Fruit fly (Drosophila melanogaster) whole organism, embryonic: ENCODE measurements around the gene cindr.
A peak's percentile ranks its signal among the peaks of the same experiment; 100 is the strongest.

Experiments used
- Aef1 ChIP-seq: fragments of 200-800 bp; sonication (Bioruptor generic); IDR thresholded peaks from 3 replicates; pipeline ENCODE4 v1.3.6; 2022; ENCODE audit warnings: missing biosample characterization, missing genetic modification characterization
- Atf3 ChIP-seq: fragments of 200-800 bp; sonication (Bioruptor generic); optimal IDR thresholded peaks from 3 replicates; lab custom pipeline; 2016; ENCODE audit warnings: missing biosample characterization, missing genetic modification characterization
- CG10321 ChIP-seq: fragments of 200-800 bp; sonication (Bioruptor generic); IDR thresholded peaks from 2 replicates; pipeline ENCODE4 v1.3.6; 2022; ENCODE audit warnings: missing biosample characterization, missing genetic modification characterization
- CG11085 ChIP-seq: fragments of 200-800 bp; sonication (Bioruptor generic); IDR thresholded peaks from 2 replicates; pipeline ENCODE4 v1.3.6; 2022; ENCODE audit warnings: missing biosample characterization, missing genetic modification characterization
- CG11093 ChIP-seq: fragments of 200-800 bp; sonication (Bioruptor generic); IDR thresholded peaks from 3 replicates; pipeline ENCODE4 v1.3.6; 2022; ENCODE audit warnings: missing biosample characterization, missing genetic modification characterization
- CG11247 ChIP-seq: fragments of 200-800 bp; sonication (Bioruptor generic); IDR thresholded peaks from 2 replicates; pipeline ENCODE4 v1.3.6; 2022; ENCODE audit warnings: missing biosample characterization, missing genetic modification characterization
- CG11398 ChIP-seq: fragments of 200-800 bp; sonication (Bioruptor generic); optimal IDR thresholded peaks from 2 replicates; lab custom pipeline; 2016; ENCODE audit warnings: missing biosample characterization, missing genetic modification characterization
- CG11456 ChIP-seq: fragments of 200-800 bp; sonication (Bioruptor generic); IDR thresholded peaks from 3 replicates; pipeline ENCODE4 v1.3.6; 2022; ENCODE audit warnings: missing biosample characterization, missing genetic modification characterization
- CG13296 ChIP-seq: fragments of 200-800 bp; sonication (Bioruptor generic); optimal IDR thresholded peaks from 3 replicates; lab custom pipeline; 2018; ENCODE audit warnings: missing biosample characterization, mild to moderate bottlenecking, missing genetic modification characterization
- CG15269 ChIP-seq: fragments of 200-800 bp; sonication (Bioruptor generic); optimal IDR thresholded peaks from 2 replicates; lab custom pipeline; 2018; ENCODE audit warnings: missing biosample characterization, mild to moderate bottlenecking, missing genetic modification characterization, moderate library complexity
- CG15479 ChIP-seq: fragments of 200-800 bp; sonication (Bioruptor generic); optimal IDR thresholded peaks from 3 replicates; lab custom pipeline; 2019; ENCODE audit warnings: missing biosample characterization, mild to moderate bottlenecking, missing genetic modification characterization, moderate library complexity
- CG18262 ChIP-seq: fragments of 200-800 bp; optimal IDR thresholded peaks from 3 replicates; lab custom pipeline; 2019; ENCODE audit warnings: missing biosample characterization, mild to moderate bottlenecking, missing genetic modification characterization, moderate library complexity
- CG30403 ChIP-seq: fragments of 200-800 bp; sonication (Bioruptor generic); optimal IDR thresholded peaks from 3 replicates; lab custom pipeline; 2016; ENCODE audit warnings: missing biosample characterization, missing genetic modification characterization
- CG34376 ChIP-seq: fragments of 200-800 bp; sonication (Bioruptor generic); optimal IDR thresholded peaks from 2 replicates; lab custom pipeline; 2018; ENCODE audit warnings: missing biosample characterization, mild to moderate bottlenecking, missing genetic modification characterization
- CG4404 ChIP-seq: fragments of 200-800 bp; sonication (Bioruptor generic); IDR thresholded peaks from 2 replicates; pipeline ENCODE4 v1.3.6; 2022; ENCODE audit warnings: missing biosample characterization, missing genetic modification characterization
- CG5953 ChIP-seq: fragments of 200-800 bp; sonication (Bioruptor generic); IDR thresholded peaks from 2 replicates; pipeline ENCODE4 v1.3.6; 2022; ENCODE audit warnings: missing biosample characterization, missing genetic modification characterization
- CG7357 ChIP-seq: fragments of 200-800 bp; sonication (Bioruptor generic); IDR thresholded peaks from 3 replicates; pipeline ENCODE4 v1.3.6; 2022; ENCODE audit warnings: missing biosample characterization, missing genetic modification characterization
- CG7786 ChIP-seq: fragments of 200-800 bp; sonication (Bioruptor generic); optimal IDR thresholded peaks from 2 replicates; lab custom pipeline; 2016; ENCODE audit warnings: missing biosample characterization, missing genetic modification characterization
- CG7963 ChIP-seq: fragments of 200-800 bp; sonication (Bioruptor generic); IDR thresholded peaks from 3 replicates; pipeline ENCODE4 v1.3.6; 2022; ENCODE audit warnings: missing biosample characterization, missing genetic modification characterization; ENCODE audit not compliant: partially characterized antibody
- CG8388 ChIP-seq: fragments of 200-800 bp; sonication (Bioruptor generic); optimal IDR thresholded peaks from 2 replicates; lab custom pipeline; 2019; ENCODE audit warnings: missing biosample characterization, mild to moderate bottlenecking, missing genetic modification characterization, moderate library complexity
- CG8765 ChIP-seq: fragments of 200-800 bp; sonication (Bioruptor generic); IDR thresholded peaks from 2 replicates; pipeline ENCODE4 v1.3.6; 2022; ENCODE audit warnings: missing biosample characterization, missing genetic modification characterization
- CG9609 ChIP-seq: fragments of 200-800 bp; sonication (Bioruptor generic); optimal IDR thresholded peaks from 3 replicates; lab custom pipeline; 2016; ENCODE audit warnings: missing biosample characterization, missing genetic modification characterization
- Camta ChIP-seq: fragments of 200-800 bp; sonication (Bioruptor generic); optimal IDR thresholded peaks from 2 replicates; lab custom pipeline; 2016; ENCODE audit warnings: missing biosample characterization, missing genetic modification characterization
- Chrac-16 ChIP-seq: fragments of 200-800 bp; sonication (Bioruptor generic); optimal IDR thresholded peaks from 3 replicates; lab custom pipeline; 2016; ENCODE audit warnings: missing biosample characterization, missing genetic modification characterization
- Dek ChIP-seq: fragments of 200-800 bp; sonication (Bioruptor generic); optimal IDR thresholded peaks from 3 replicates; lab custom pipeline; 2019; ENCODE audit warnings: missing biosample characterization, mild to moderate bottlenecking, missing genetic modification characterization, moderate library complexity
- E2f1 ChIP-seq: fragments of 200-800 bp; sonication (Bioruptor generic); IDR thresholded peaks from 2 replicates; pipeline ENCODE4 v1.3.6; 2022; ENCODE audit warnings: missing biosample characterization, missing genetic modification characterization
- Kr ChIP-seq: fragments of 200-800 bp; sonication (Bioruptor generic); optimal IDR thresholded peaks from 2 replicates; lab custom pipeline; 2017; ENCODE audit warnings: missing biosample characterization, mild to moderate bottlenecking, missing genetic modification characterization
- MBD-R2 ChIP-seq: fragments of 200-800 bp; sonication (Bioruptor generic); IDR thresholded peaks from 2 replicates; pipeline ENCODE4 v1.3.6; 2022; ENCODE audit warnings: missing biosample characterization, missing genetic modification characterization
- Med ChIP-seq: fragments of 200-800 bp; sonication (Bioruptor generic); peaks from one replicate; lab custom pipeline; 2016; ENCODE audit warnings: missing biosample characterization, missing genetic modification characterization, mild to moderate bottlenecking, inconsistent platforms, moderate library complexity
- Optix ChIP-seq: fragments of 200-800 bp; sonication (Bioruptor generic); IDR thresholded peaks from 3 replicates; pipeline ENCODE4 v1.3.6; 2022; ENCODE audit warnings: missing biosample characterization, missing genetic modification characterization
- PHDP ChIP-seq: fragments of 200-800 bp; sonication (Bioruptor generic); optimal IDR thresholded peaks from 3 replicates; lab custom pipeline; 2018; ENCODE audit warnings: missing biosample characterization, mild to moderate bottlenecking, missing genetic modification characterization, moderate library complexity
- Rx ChIP-seq: fragments of 200-800 bp; sonication (Bioruptor generic); IDR thresholded peaks from 2 replicates; pipeline ENCODE4 v1.3.6; 2022; ENCODE audit warnings: missing biosample characterization, missing genetic modification characterization
- ac ChIP-seq: fragments of 200-800 bp; sonication (Bioruptor generic); optimal IDR thresholded peaks from 3 replicates; lab custom pipeline; 2017; ENCODE audit warnings: missing biosample characterization, mild to moderate bottlenecking, missing genetic modification characterization
- ara ChIP-seq: fragments of 200-800 bp; sonication (Bioruptor generic); IDR thresholded peaks from 2 replicates; pipeline ENCODE4 v1.3.6; 2022; ENCODE audit warnings: missing biosample characterization, missing genetic modification characterization
- chif ChIP-seq, 2 experiments: fragments of 200-800 bp; sonication (Bioruptor generic); optimal IDR thresholded peaks; 3 replicates each; lab custom pipeline; 2016; ENCODE audit warnings: missing biosample characterization in 2 of 2, missing genetic modification characterization in 2 of 2
- dysf ChIP-seq: fragments of 200-800 bp; sonication (Bioruptor generic); IDR thresholded peaks from 3 replicates; pipeline ENCODE4 v1.3.6; 2022; ENCODE audit warnings: missing biosample characterization, missing genetic modification characterization
- fd96Cb ChIP-seq: fragments of 200-800 bp; sonication (Bioruptor generic); optimal IDR thresholded peaks from 2 replicates; lab custom pipeline; 2018; ENCODE audit warnings: missing biosample characterization, mild to moderate bottlenecking, missing genetic modification characterization, moderate library complexity
- gt ChIP-seq: fragments of 200-800 bp; sonication (Bioruptor generic); IDR thresholded peaks from 2 replicates; pipeline ENCODE4 v1.3.6; 2022; ENCODE audit warnings: missing biosample characterization, missing genetic modification characterization
- hb ChIP-seq: fragments of 200-800 bp; sonication (Bioruptor generic); IDR thresholded peaks from 3 replicates; pipeline ENCODE4 v1.3.6; 2022; ENCODE audit warnings: missing biosample characterization, missing genetic modification characterization; ENCODE audit not compliant: partially characterized antibody
- kay ChIP-seq: fragments of 200-800 bp; sonication (Bioruptor generic); optimal IDR thresholded peaks from 2 replicates; lab custom pipeline; 2016; ENCODE audit warnings: missing biosample characterization, missing genetic modification characterization
- mld ChIP-seq: fragments of 200-800 bp; sonication (Bioruptor generic); IDR thresholded peaks from 3 replicates; pipeline ENCODE4 v1.3.6; 2022; ENCODE audit warnings: missing biosample characterization, missing genetic modification characterization; ENCODE audit not compliant: partially characterized antibody
- sc ChIP-seq, 3 experiments: fragments of >200 bp in 2 of 3; fragments of 200-800 bp in 1 of 3; sonication (Bioruptor generic) in 1 of 3; optimal IDR thresholded peaks; 2 replicates in 2 of 3; 3 replicates in 1 of 3; lab custom pipeline; 2017; ENCODE audit warnings: mild to moderate bottlenecking in 1 of 3, missing biosample characterization in 1 of 3, missing genetic modification characterization in 1 of 3, missing genetic modification reagents in 1 of 3
- shn ChIP-seq: fragments of 200-800 bp; sonication (Bioruptor generic); optimal IDR thresholded peaks from 3 replicates; lab custom pipeline; 2016; ENCODE audit warnings: missing biosample characterization, missing genetic modification characterization
- sna ChIP-seq: fragments of 200-800 bp; sonication (Bioruptor generic); IDR thresholded peaks from 2 replicates; pipeline ENCODE4 v1.3.6; 2022; ENCODE audit warnings: missing biosample characterization, missing genetic modification characterization; ENCODE audit not compliant: partially characterized antibody
- sr ChIP-seq: fragments of 200-800 bp; sonication (Bioruptor generic); IDR thresholded peaks from 3 replicates; pipeline ENCODE4 v1.3.6; 2022; ENCODE audit warnings: missing biosample characterization, missing genetic modification characterization
- ssp ChIP-seq: fragments of 200-800 bp; sonication (Bioruptor generic); IDR thresholded peaks from 2 replicates; pipeline ENCODE4 v1.3.6; 2022; ENCODE audit warnings: missing biosample characterization, missing genetic modification characterization
- tll ChIP-seq, 2 experiments: fragments of 200-800 bp in 1 of 2; fragments of >200 bp in 1 of 2; sonication (Bioruptor generic) in 1 of 2; optimal IDR thresholded peaks; 2 replicates each; lab custom pipeline; 2017 to 2019; ENCODE audit warnings: missing biosample characterization in 2 of 2, missing genetic modification characterization in 2 of 2, mild to moderate bottlenecking in 1 of 2, moderate library complexity in 1 of 2
- z ChIP-seq: fragments of 200-800 bp; sonication (Bioruptor generic); IDR thresholded peaks from 3 replicates; pipeline ENCODE4 v1.3.6; 2022; ENCODE audit warnings: missing biosample characterization, missing genetic modification characterization

cindr gene

dm6 chr3R:30789363-30789762, 19.1 kb upstream of the cindr start (continued):
- peak; percentile 54; the same call in 1 of the 3 replicates for TF ChIP-seq sr (GFP tag; lab: Robert Waterston, UW)
- no peak for TF ChIP-seq fd96Cb (tag; lab: Kevin White, UChicago)
- no peak for TF ChIP-seq kay (GFP tag; lab: Kevin White, UChicago)
- TF ChIP-seq CG8388 (GFP tag; lab: Kevin White, UChicago): peak; percentile 9
- no peak for TF ChIP-seq CG11093 (GFP tag; lab: Robert Waterston, UW)
- 0 out of 3 replicates have a peak, but pooled peaks have one; percentile 8 for TF ChIP-seq hb
- peak; percentile 8 for TF ChIP-seq Chrac-16 (GFP tag; lab: Kevin White, UChicago)
- no peak for TF ChIP-seq CG15269 (tag; lab: Kevin White, UChicago)
- TF ChIP-seq MBD-R2: peak; percentile 56
- TF ChIP-seq CG11085 (GFP tag; lab: Robert Waterston, UW): peak; percentile 41; the same call in 1 of the 2 replicates
- TF ChIP-seq CG11247 (GFP tag; lab: Robert Waterston, UW): peak; percentile 63
- TF ChIP-seq ac (GFP tag; lab: Kevin White, UChicago): no peak
- no peak for TF ChIP-seq sc (optimal IDR thresholded peaks at IDR 0.05; lab: Kevin White, UChicago)
- TF ChIP-seq sc (GFP tag; optimal IDR thresholded peaks at IDR 0.05; lab: Kevin White, UChicago): no peak
- peak; percentile 73 for TF ChIP-seq E2f1
- no peak for TF ChIP-seq CG4404 (GFP tag; lab: Robert Waterston, UW)
- TF ChIP-seq chif (GFP tag; optimal IDR thresholded peaks at IDR 0.05; lab: Kevin White, UChicago): peak in 1 of 2 experiments; percentile 7
- TF ChIP-seq mld (GFP tag; lab: Robert Waterston, UW): peak; percentile 36; the same call in 1 of the 3 replicates
- TF ChIP-seq CG7786 (GFP tag; lab: Kevin White, UChicago): no peak
- peak; percentile 20; the same call in 1 of the 2 replicates for TF ChIP-seq sna
- TF ChIP-seq CG10321 (GFP tag; lab: Robert Waterston, UW): no peak
- TF ChIP-seq Optix (GFP tag; lab: Robert Waterston, UW): peak; percentile 63
- no peak for TF ChIP-seq CG9609 (GFP tag; lab: Kevin White, UChicago)
- no peak for TF ChIP-seq shn
- no peak for TF ChIP-seq CG34376 (GFP tag; lab: Kevin White, UChicago)
- peak; percentile 59 for TF ChIP-seq Med (GFP tag; lab: Kevin White, UChicago)
- TF ChIP-seq CG7963 (GFP tag; lab: Robert Waterston, UW): 0 out of 3 replicates have a peak, but pooled peaks have one; percentile 51
- peak; percentile 79 for TF ChIP-seq dysf (GFP tag; lab: Robert Waterston, UW)
- peak; percentile 31; the same call in 1 of the 2 replicates for TF ChIP-seq Rx
- TF ChIP-seq ssp (GFP tag; lab: Robert Waterston, UW): peak; percentile 54
- TF ChIP-seq CG8765: peak; percentile 45; the same call in 1 of the 2 replicates
- TF ChIP-seq PHDP: no peak
- TF ChIP-seq CG15479 (GFP tag; lab: Kevin White, UChicago): no peak
- TF ChIP-seq CG11398: no peak
- peak; percentile 69 for TF ChIP-seq CG18262 (tag; lab: Kevin White, UChicago)
- peak; percentile 87 for TF ChIP-seq CG11456 (GFP tag; lab: Robert Waterston, UW)
- no peak for TF ChIP-seq Camta (GFP tag; lab: Kevin White, UChicago)
- TF ChIP-seq CG5953 (GFP tag; lab: Robert Waterston, UW): peak; percentile 83
- no peak for TF ChIP-seq gt
- TF ChIP-seq Aef1 (GFP tag; lab: Robert Waterston, UW): peak; percentile 39; the same call in 1 of the 3 replicates
- no peak for TF ChIP-seq Atf3 (GFP tag; lab: Kevin White, UChicago)
- TF ChIP-seq tll (GFP tag; optimal IDR thresholded peaks at IDR 0.05; lab: Kevin White, UChicago): no peak
- TF ChIP-seq CG7357: 0 out of 3 replicates have a peak, but pooled peaks have one; percentile 35
- no peak for TF ChIP-seq Kr (GFP tag; lab: Kevin White, UChicago)
- peak; percentile 9 for TF ChIP-seq Dek
- peak; percentile 66; the same call in 1 of the 3 replicates for TF ChIP-seq z (GFP tag; lab: Robert Waterston, UW)
- TF ChIP-seq CG13296 (GFP tag; lab: Kevin White, UChicago): no peak
- peak; percentile 76; the same call in 1 of the 2 replicates for TF ChIP-seq ara (GFP tag; lab: Robert Waterston, UW)
- TF ChIP-seq CG30403: peak; percentile 37
- TF ChIP-seq, all 482 proteins: peak for 205
